Worm (Caenorhabditis elegans) whole organism, L1 larva: ENCODE data around the gene Y105C5B.25.

Experiments used
- C16A3.4 ChIP-seq: fragments of 150-350 bp; optimal IDR thresholded peaks from 2 replicates; lab custom pipeline; 2014; ENCODE audit warnings: missing biosample characterization, missing genetic modification characterization
- C34B4.2 ChIP-seq: sonication (generic microtip); optimal IDR thresholded peaks from 2 replicates; lab custom pipeline; 2017; ENCODE audit warnings: mild to moderate bottlenecking, missing genetic modification characterization, missing compliant biosample characterization
- F16B12.6 ChIP-seq: fragments of 150-350 bp; optimal IDR thresholded peaks from 2 replicates; lab custom pipeline; 2014; ENCODE audit warnings: missing biosample characterization, missing genetic modification characterization
- alr-1 ChIP-seq: fragments of 200-800 bp; sonication (Bioruptor generic); optimal IDR thresholded peaks from 2 replicates; lab custom pipeline; 2018; ENCODE audit warnings: borderline replicate concordance, mild to moderate bottlenecking, missing genetic modification characterization, missing compliant biosample characterization
- aly-2 ChIP-seq: fragments of 150-350 bp; optimal IDR thresholded peaks from 2 replicates; lab custom pipeline; 2014; ENCODE audit warnings: missing biosample characterization, missing genetic modification characterization
- ama-1 ChIP-seq: fragments of 150-350 bp; optimal IDR thresholded peaks from 2 replicates; lab custom pipeline; 2014
- blmp-1 ChIP-seq: fragments of 150-350 bp; optimal IDR thresholded peaks from 2 replicates; lab custom pipeline; 2014; ENCODE audit warnings: missing biosample characterization, missing genetic modification characterization
- ceh-8 ChIP-seq: fragments of 200-800 bp; sonication (Bioruptor generic); optimal IDR thresholded peaks from 2 replicates; lab custom pipeline; 2018; ENCODE audit warnings: mild to moderate bottlenecking, missing genetic modification characterization, moderate library complexity, missing compliant biosample characterization
- ceh-82 ChIP-seq, 3 experiments: fragments of 150-350 bp in 1 of 3; sonication (generic microtip) in 2 of 3; optimal IDR thresholded peaks; 2 replicates each; lab custom pipeline; 2014 to 2017; ENCODE audit warnings: missing biosample characterization in 3 of 3, missing genetic modification characterization in 3 of 3
- ceh-88 ChIP-seq: fragments of 200-800 bp; sonication (Bioruptor generic); IDR thresholded peaks from 2 replicates; pipeline ENCODE4 v1.3.6; 2022; ENCODE audit warnings: missing genetic modification characterization, missing compliant biosample characterization
- dsc-1 ChIP-seq: sonication (generic microtip); optimal IDR thresholded peaks from 2 replicates; lab custom pipeline; 2016; ENCODE audit warnings: mild to moderate bottlenecking, missing genetic modification characterization, missing compliant biosample characterization
- egl-13 ChIP-seq: sonication (generic microtip); optimal IDR thresholded peaks from 2 replicates; lab custom pipeline; 2016; ENCODE audit warnings: missing genotype, missing genetic modification reagents, missing genetic modification characterization, missing compliant biosample characterization
- elt-3 ChIP-seq, 6 experiments: fragments of 150-350 bp in 1 of 6; sonication (generic microtip); optimal IDR thresholded peaks; 2 replicates each; lab custom pipeline; 2017 to 2018; ENCODE audit warnings: missing biosample characterization in 6 of 6, missing genetic modification characterization in 6 of 6, inconsistent platforms in 1 of 6
- ets-5 ChIP-seq: fragments of 200-800 bp; sonication (Bioruptor generic); IDR thresholded peaks from 2 replicates; pipeline ENCODE4 v1.3.6; 2022; ENCODE audit warnings: missing genetic modification characterization, missing compliant biosample characterization
- fkh-10 ChIP-seq: sonication (generic microtip); optimal IDR thresholded peaks from 2 replicates; lab custom pipeline; 2017; ENCODE audit warnings: missing biosample characterization, missing genetic modification reagents, missing genetic modification characterization
- fkh-8 ChIP-seq: sonication (generic microtip); optimal IDR thresholded peaks from 2 replicates; lab custom pipeline; 2016; ENCODE audit warnings: mild to moderate bottlenecking, missing genetic modification characterization, missing compliant biosample characterization
- fos-1 ChIP-seq: fragments of 150-350 bp; optimal IDR thresholded peaks from 2 replicates; lab custom pipeline; 2014; ENCODE audit warnings: missing biosample characterization, missing genetic modification characterization
- grh-1 ChIP-seq: fragments of 200-800 bp; sonication (Bioruptor generic); IDR thresholded peaks from 2 replicates; pipeline ENCODE4 v1.3.6; 2022; ENCODE audit warnings: missing genetic modification reagents, missing genetic modification characterization, missing compliant biosample characterization
- hlh-17 ChIP-seq: fragments of 200-800 bp; sonication (Bioruptor generic); optimal IDR thresholded peaks from 2 replicates; lab custom pipeline; 2018; ENCODE audit warnings: missing genetic modification characterization, mild to moderate bottlenecking, missing compliant biosample characterization, moderate library complexity, borderline replicate concordance
- hlh-4 ChIP-seq: sonication (generic microtip); optimal IDR thresholded peaks from 2 replicates; lab custom pipeline; 2016; ENCODE audit warnings: mild to moderate bottlenecking, missing genetic modification characterization, missing compliant biosample characterization
- hpl-2 ChIP-seq: fragments of 150-350 bp; optimal IDR thresholded peaks from 2 replicates; lab custom pipeline; 2014; ENCODE audit warnings: missing biosample characterization, missing genetic modification reagents, missing genetic modification characterization
- irx-1 ChIP-seq: sonication (generic microtip); optimal IDR thresholded peaks from 2 replicates; lab custom pipeline; 2016; ENCODE audit warnings: missing genetic modification characterization, missing compliant biosample characterization
- isw-1 ChIP-seq: fragments of 200-800 bp; sonication (Bioruptor generic); IDR thresholded peaks from 2 replicates; pipeline ENCODE4 v1.3.6; 2022; ENCODE audit warnings: missing genetic modification characterization, missing compliant biosample characterization
- jun-1 ChIP-seq: fragments of 150-350 bp; optimal IDR thresholded peaks from 2 replicates; lab custom pipeline; 2014; ENCODE audit warnings: missing biosample characterization, missing genetic modification reagents, missing genetic modification characterization
- lin-13 ChIP-seq: fragments of 150-350 bp; optimal IDR thresholded peaks from 2 replicates; lab custom pipeline; 2014; ENCODE audit warnings: missing biosample characterization, missing genetic modification reagents, missing genetic modification characterization
- lin-15B ChIP-seq: fragments of 150-350 bp; sonication (generic microtip); optimal IDR thresholded peaks from 3 replicates; lab custom pipeline; 2014; ENCODE audit warnings: missing biosample characterization, missing genetic modification characterization
- lin-35 ChIP-seq, 2 experiments: fragments of 150-350 bp; optimal IDR thresholded peaks; 2 replicates each; lab custom pipeline; 2014; ENCODE audit warnings: missing biosample characterization in 2 of 2, missing genetic modification characterization in 2 of 2, missing genetic modification reagents in 2 of 2
- lsy-2 ChIP-seq, 2 experiments: fragments of 150-350 bp; optimal IDR thresholded peaks; 2 replicates each; lab custom pipeline; 2014; ENCODE audit warnings: missing biosample characterization in 2 of 2, missing genetic modification characterization in 2 of 2
- mab-9 ChIP-seq: fragments of 200-800 bp; sonication (Bioruptor generic); IDR thresholded peaks from 2 replicates; pipeline ENCODE4 v1.3.6; 2022; ENCODE audit warnings: missing genetic modification reagents, missing genetic modification characterization, missing compliant biosample characterization
- mep-1 ChIP-seq: fragments of 150-350 bp; optimal IDR thresholded peaks from 2 replicates; lab custom pipeline; 2014; ENCODE audit warnings: missing biosample characterization, missing genetic modification characterization
- nhr-12 ChIP-seq: sonication (generic microtip); optimal IDR thresholded peaks from 2 replicates; lab custom pipeline; 2017; ENCODE audit warnings: missing biosample characterization, missing genetic modification characterization
- nhr-20 ChIP-seq: sonication (generic microtip); optimal IDR thresholded peaks from 2 replicates; lab custom pipeline; 2016; ENCODE audit warnings: mild to moderate bottlenecking, missing genetic modification characterization, missing compliant biosample characterization
- nhr-237 ChIP-seq: fragments of 150-350 bp; optimal IDR thresholded peaks from 2 replicates; lab custom pipeline; 2014; ENCODE audit warnings: missing biosample characterization, missing genetic modification characterization
- nhr-28 ChIP-seq: fragments of 150-350 bp; optimal IDR thresholded peaks from 2 replicates; lab custom pipeline; 2014; ENCODE audit warnings: missing biosample characterization, missing genetic modification characterization
- nhr-71 ChIP-seq: sonication (generic microtip); optimal IDR thresholded peaks from 2 replicates; lab custom pipeline; 2016; ENCODE audit warnings: mild to moderate bottlenecking, missing genetic modification characterization, moderate library complexity, missing compliant biosample characterization
- nhr-76 ChIP-seq: sonication (generic microtip); optimal IDR thresholded peaks from 2 replicates; lab custom pipeline; 2017; ENCODE audit warnings: missing biosample characterization, missing genetic modification characterization
- nhr-77 ChIP-seq: fragments of 150-350 bp; optimal IDR thresholded peaks from 2 replicates; lab custom pipeline; 2014; ENCODE audit warnings: missing biosample characterization, missing genetic modification characterization
- nhr-84 ChIP-seq: sonication (generic microtip); optimal IDR thresholded peaks from 2 replicates; lab custom pipeline; 2017; ENCODE audit warnings: missing biosample characterization, missing genetic modification characterization
- pqm-1 ChIP-seq: sonication (generic microtip); optimal IDR thresholded peaks from 3 replicates; lab custom pipeline; 2017; ENCODE audit warnings: missing biosample characterization, missing genetic modification characterization
- skn-1 ChIP-seq: fragments of 150-350 bp; optimal IDR thresholded peaks from 2 replicates; lab custom pipeline; 2014; ENCODE audit warnings: missing biosample characterization, missing genetic modification characterization
- snu-23 ChIP-seq: sonication (generic microtip); optimal IDR thresholded peaks from 2 replicates; lab custom pipeline; 2016; ENCODE audit warnings: missing genetic modification characterization, missing compliant biosample characterization
- sox-4 ChIP-seq: sonication (generic microtip); optimal IDR thresholded peaks from 2 replicates; lab custom pipeline; 2016; ENCODE audit warnings: missing genetic modification characterization, missing compliant biosample characterization
- sptf-1 ChIP-seq: fragments of 150-350 bp; optimal IDR thresholded peaks from 2 replicates; lab custom pipeline; 2014; ENCODE audit warnings: missing biosample characterization, missing genetic modification characterization
- sup-37 ChIP-seq: fragments of 200-800 bp; sonication (Bioruptor generic); optimal IDR thresholded peaks from 2 replicates; lab custom pipeline; 2018; ENCODE audit warnings: mild to moderate bottlenecking, missing genetic modification characterization, missing compliant biosample characterization
- swsn-7 ChIP-seq: sonication (generic microtip); optimal IDR thresholded peaks from 2 replicates; lab custom pipeline; 2016; ENCODE audit warnings: missing genetic modification characterization, missing compliant biosample characterization
- tlp-1 ChIP-seq: fragments of 150-350 bp; optimal IDR thresholded peaks from 2 replicates; lab custom pipeline; 2014; ENCODE audit warnings: missing biosample characterization, missing genetic modification characterization
- unc-130 ChIP-seq: fragments of 150-350 bp; optimal IDR thresholded peaks from 2 replicates; lab custom pipeline; 2017; ENCODE audit warnings: missing biosample characterization, missing genetic modification characterization, inconsistent platforms
- unc-62 ChIP-seq: fragments of 150-350 bp; optimal IDR thresholded peaks from 2 replicates; lab custom pipeline; 2014; ENCODE audit warnings: missing biosample characterization, missing genetic modification reagents, missing genetic modification characterization
- unc-86 ChIP-seq: sonication (generic microtip); optimal IDR thresholded peaks from 2 replicates; lab custom pipeline; 2016; ENCODE audit warnings: missing genetic modification characterization, missing compliant biosample characterization
- unc-98 ChIP-seq: fragments of 200-800 bp; sonication (Bioruptor generic); IDR thresholded peaks from 2 replicates; pipeline ENCODE4 v1.3.6; 2022; ENCODE audit warnings: missing genetic modification characterization, missing compliant biosample characterization
- xbp-1 ChIP-seq: sonication (generic microtip); optimal IDR thresholded peaks from 2 replicates; lab custom pipeline; 2016; ENCODE audit warnings: missing genetic modification characterization, missing compliant biosample characterization
- zip-4 ChIP-seq: fragments of 200-800 bp; sonication (Bioruptor generic); optimal IDR thresholded peaks from 2 replicates; lab custom pipeline; 2018; ENCODE audit warnings: mild to moderate bottlenecking, missing genetic modification characterization, moderate library complexity, missing compliant biosample characterization
- ztf-11 ChIP-seq, 2 experiments: sonication (generic microtip); optimal IDR thresholded peaks; 2 replicates each; lab custom pipeline; 2016 to 2017; ENCODE audit warnings: missing genetic modification characterization in 2 of 2, missing biosample characterization in 1 of 2, missing compliant biosample characterization in 1 of 2
- ztf-4 ChIP-seq: fragments of 150-350 bp; optimal IDR thresholded peaks from 2 replicates; lab custom pipeline; 2014; ENCODE audit warnings: missing biosample characterization, missing genetic modification characterization

Y105C5B.25 gene

DNA sequence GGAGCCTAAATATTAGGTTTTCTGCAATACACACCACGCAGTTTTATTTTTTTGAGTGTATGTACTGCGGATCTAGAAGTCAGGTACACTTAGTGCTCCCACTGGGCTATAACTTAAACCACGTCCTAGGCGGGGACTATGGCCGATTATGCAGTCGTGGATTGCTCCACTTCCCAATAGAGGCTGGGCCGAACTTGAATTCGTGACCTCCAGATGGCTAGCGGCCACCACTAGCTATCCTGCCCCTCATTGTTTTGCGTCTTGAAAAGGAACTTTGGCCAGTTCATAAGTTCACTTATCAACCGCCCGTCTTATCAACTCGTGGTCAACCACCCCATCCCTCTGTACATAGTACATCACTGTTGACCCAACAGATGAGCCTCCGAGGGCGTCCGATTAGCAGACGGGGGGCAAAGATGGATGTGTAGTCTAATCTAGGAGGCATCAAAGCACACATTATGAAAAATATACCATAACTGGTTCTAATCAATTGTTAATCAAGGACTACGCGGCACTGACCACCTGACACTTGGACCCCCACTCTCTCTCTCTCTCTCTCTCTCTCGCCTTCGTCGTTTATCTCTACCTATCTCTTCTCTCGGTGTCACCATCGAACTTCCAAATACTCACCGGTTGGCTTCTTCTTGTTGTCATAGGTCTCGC, 22.6 kb upstream of the Y105C5B.25 start:
- TF ChIP-seq sptf-1 (no peak), alr-1 (tag; lab: Kevin White, UChicago) (no peak), ceh-82 (tag; optimal IDR thresholded peaks at IDR 0.05; lab: Kevin White, UChicago) (peak in 1 of 3 experiments; percentile 14), dsc-1 (tag; lab: Kevin White, UChicago) (no peak), ceh-8 (GFP tag; lab: Kevin White, UChicago) (no peak), nhr-77 (peak; percentile 20), C34B4.2 (tag; lab: Kevin White, UChicago) (no peak), lin-35 (GFP tag; optimal IDR thresholded peaks at IDR 0.05; lab: Kevin White, UChicago) (peak; percentile 19 to 78), hpl-2 (GFP tag; lab: Kevin White, UChicago) (no peak), ztf-11 (tag; optimal IDR thresholded peaks at IDR 0.05; lab: Kevin White, UChicago) (no peak), nhr-76 (tag; lab: Kevin White, UChicago) (no peak), nhr-237 (peak; percentile 35), nhr-28 (tag; lab: Kevin White, UChicago) (no peak), mab-9 (GFP tag; lab: Robert Waterston, UW) (0 out of 2 replicates have a peak, but pooled peaks have one; percentile 6), blmp-1 (tag; lab: Kevin White, UChicago) (peak; percentile 62), nhr-20 (peak; percentile 79), fkh-10 (no peak), jun-1 (tag; lab: Kevin White, UChicago) (no peak), sox-4 (tag; lab: Kevin White, UChicago) (no peak), F16B12.6 (tag; lab: Kevin White, UChicago) (no peak), tlp-1 (tag; lab: Kevin White, UChicago) (no peak), sup-37 (GFP tag; lab: Kevin White, UChicago) (no peak), isw-1 (no peak), xbp-1 (tag; lab: Kevin White, UChicago) (peak; percentile 16), zip-4 (GFP tag; lab: Kevin White, UChicago) (peak; percentile 6), lin-13 (GFP tag; lab: Kevin White, UChicago) (no peak), fos-1 (tag; lab: Kevin White, UChicago) (no peak), lin-15B (tag; lab: Kevin White, UChicago) (no peak), swsn-7 (tag; lab: Kevin White, UChicago) (peak; percentile 13), elt-3 (tag; optimal IDR thresholded peaks at IDR 0.05; lab: Kevin White, UChicago) (peak in 5 of 6 experiments; percentile 59 to 89 (median 66)), unc-130 (tag; lab: Kevin White, UChicago) (peak; percentile 79), ets-5 (GFP tag; lab: Robert Waterston, UW) (no peak), hlh-17 (GFP tag; lab: Kevin White, UChicago) (no peak), irx-1 (tag; lab: Kevin White, UChicago) (no peak), mep-1 (tag; lab: Kevin White, UChicago) (peak; percentile 5), ama-1 (lab: Kevin White, UChicago) (peak; percentile 83), grh-1 (peak; percentile 74), unc-62 (no peak), hlh-4 (no peak), nhr-12 (tag; lab: Kevin White, UChicago) (no peak), fkh-8 (tag; lab: Kevin White, UChicago) (no peak), ztf-4 (peak; percentile 31), lsy-2 (tag; optimal IDR thresholded peaks at IDR 0.05; lab: Kevin White, UChicago) (peak; percentile 13 to 37), ceh-88 (GFP tag; lab: Robert Waterston, UW) (no peak; the same call in 1 of the 2 replicates), snu-23 (GFP tag; lab: Kevin White, UChicago) (peak; percentile 76), pqm-1 (tag; lab: Kevin White, UChicago) (no peak), egl-13 (tag; lab: Kevin White, UChicago) (no peak), aly-2 (tag; lab: Kevin White, UChicago) (no peak), nhr-71 (tag; lab: Kevin White, UChicago) (peak; percentile 88), skn-1 (no peak), unc-86 (tag; lab: Kevin White, UChicago) (no peak), C16A3.4 (tag; lab: Kevin White, UChicago) (peak; percentile 4), nhr-84 (no peak), unc-98 (GFP tag; lab: Robert Waterston, UW) (no peak)
